Fruit fly (Drosophila melanogaster) whole organism, prepupa: Measurements from ENCODE around the gene Icmt.
A peak's percentile ranks its signal among the peaks of the same experiment; 100 is the strongest.

Experiments used
- Blimp-1 ChIP-seq: fragments of 200-800 bp; sonication (Bioruptor generic); optimal IDR thresholded peaks from 3 replicates; lab custom pipeline; 2017; ENCODE audit warnings: missing biosample characterization, missing genetic modification characterization, mild to moderate bottlenecking, moderate library complexity, missing genetic modification reagents
- CG10631 ChIP-seq: fragments of 200-800 bp; sonication (Bioruptor generic); optimal IDR thresholded peaks from 2 replicates; lab custom pipeline; 2016; ENCODE audit warnings: missing biosample characterization, missing genetic modification characterization
- CG10669 ChIP-seq: fragments of 200-800 bp; sonication (Bioruptor generic); optimal IDR thresholded peaks from 3 replicates; lab custom pipeline; 2018; ENCODE audit warnings: missing biosample characterization, mild to moderate bottlenecking, missing genetic modification characterization, moderate library complexity
- CG11294 ChIP-seq: fragments of 200-800 bp; sonication (Bioruptor generic); IDR thresholded peaks from 2 replicates; pipeline ENCODE4 v1.3.6; 2022; ENCODE audit warnings: missing biosample characterization, missing genetic modification characterization
- CG11902 ChIP-seq: fragments of 200-800 bp; sonication (Bioruptor generic); optimal IDR thresholded peaks from 3 replicates; lab custom pipeline; 2016; ENCODE audit warnings: missing biosample characterization, missing genetic modification characterization
- CG15336 ChIP-seq: fragments of 200-800 bp; sonication (Bioruptor generic); IDR thresholded peaks from 2 replicates; pipeline ENCODE4 v1.3.6; 2022; ENCODE audit warnings: missing biosample characterization, missing genetic modification characterization
- CG1621 ChIP-seq: fragments of 200-800 bp; sonication (Bioruptor generic); optimal IDR thresholded peaks from 3 replicates; lab custom pipeline; 2018; ENCODE audit warnings: missing biosample characterization, mild to moderate bottlenecking, missing genetic modification characterization
- CG16779 ChIP-seq: fragments of 200-800 bp; sonication (Bioruptor generic); optimal IDR thresholded peaks from 3 replicates; lab custom pipeline; 2017; ENCODE audit warnings: missing biosample characterization, mild to moderate bottlenecking, missing genetic modification characterization
- CG3032 ChIP-seq: fragments of 200-800 bp; optimal IDR thresholded peaks from 2 replicates; lab custom pipeline; 2019; ENCODE audit warnings: missing biosample characterization, mild to moderate bottlenecking, missing genetic modification characterization, moderate library complexity
- CG31627 ChIP-seq: fragments of 200-800 bp; sonication (Bioruptor generic); optimal IDR thresholded peaks from 3 replicates; lab custom pipeline; 2016; ENCODE audit warnings: missing biosample characterization, missing genetic modification characterization
- CG34406 ChIP-seq: fragments of 200-800 bp; sonication (Bioruptor generic); optimal IDR thresholded peaks from 3 replicates; lab custom pipeline; 2016; ENCODE audit warnings: missing biosample characterization, missing genetic modification characterization
- CG3919 ChIP-seq: fragments of 200-800 bp; sonication (Bioruptor generic); optimal IDR thresholded peaks from 3 replicates; lab custom pipeline; 2016; ENCODE audit warnings: missing biosample characterization, missing genetic modification characterization
- CG4318 ChIP-seq: fragments of 200-800 bp; sonication (Bioruptor generic); optimal IDR thresholded peaks from 3 replicates; lab custom pipeline; 2017; ENCODE audit warnings: missing biosample characterization, mild to moderate bottlenecking, missing genetic modification characterization
- CG6163 ChIP-seq: fragments of 200-800 bp; sonication (Bioruptor generic); IDR thresholded peaks from 3 replicates; pipeline ENCODE4 v1.3.6; 2022; ENCODE audit warnings: missing biosample characterization, missing genetic modification characterization
- CG6792 ChIP-seq: fragments of 200-800 bp; sonication (Bioruptor generic); optimal IDR thresholded peaks from 3 replicates; lab custom pipeline; 2016; ENCODE audit warnings: missing biosample characterization, missing genetic modification characterization
- CG6808 ChIP-seq: fragments of 200-800 bp; sonication (Bioruptor generic); optimal IDR thresholded peaks from 3 replicates; lab custom pipeline; 2017; ENCODE audit warnings: missing biosample characterization, missing genetic modification characterization, mild to moderate bottlenecking, moderate library complexity, missing genetic modification reagents
- CG8119 ChIP-seq: fragments of 200-800 bp; sonication (Bioruptor generic); IDR thresholded peaks from 3 replicates; pipeline ENCODE4 v1.3.6; 2022; ENCODE audit warnings: missing biosample characterization, missing genetic modification characterization
- CG8632 ChIP-seq: fragments of 200-800 bp; sonication (Bioruptor generic); optimal IDR thresholded peaks from 3 replicates; lab custom pipeline; 2016; ENCODE audit warnings: missing biosample characterization, missing genetic modification characterization
- CG9139 ChIP-seq: fragments of 200-800 bp; sonication (Bioruptor generic); optimal IDR thresholded peaks from 3 replicates; lab custom pipeline; 2017; ENCODE audit warnings: missing biosample characterization, mild to moderate bottlenecking, missing genetic modification characterization
- Eip75B ChIP-seq: fragments of 200-800 bp; sonication (Bioruptor generic); optimal IDR thresholded peaks from 3 replicates; lab custom pipeline; 2016; ENCODE audit warnings: missing biosample characterization, missing genetic modification characterization
- Eip93F ChIP-seq: fragments of 200-800 bp; sonication (Bioruptor generic); optimal IDR thresholded peaks from 2 replicates; lab custom pipeline; 2016; ENCODE audit warnings: missing biosample characterization, mild to moderate bottlenecking, missing genetic modification characterization
- Ets96B ChIP-seq: fragments of 200-800 bp; optimal IDR thresholded peaks from 2 replicates; lab custom pipeline; 2019; ENCODE audit warnings: missing biosample characterization, mild to moderate bottlenecking, missing genetic modification characterization, moderate library complexity
- Gug ChIP-seq: fragments of 200-800 bp; sonication (Bioruptor generic); IDR thresholded peaks from 2 replicates; pipeline ENCODE4 v1.3.6; 2022; ENCODE audit warnings: missing biosample characterization, missing genetic modification characterization
- Hr4 ChIP-seq: fragments of 200-800 bp; sonication (Bioruptor generic); optimal IDR thresholded peaks from 3 replicates; lab custom pipeline; 2016; ENCODE audit warnings: missing biosample characterization, missing genetic modification characterization
- Met ChIP-seq: fragments of 200-800 bp; sonication (Bioruptor generic); optimal IDR thresholded peaks from 3 replicates; lab custom pipeline; 2016; ENCODE audit warnings: missing biosample characterization, missing genetic modification characterization
- Smox ChIP-seq: fragments of 200-800 bp; sonication (Bioruptor generic); optimal IDR thresholded peaks from 3 replicates; lab custom pipeline; 2016; ENCODE audit warnings: missing biosample characterization, missing genetic modification characterization
- Sox102F ChIP-seq: fragments of 200-800 bp; sonication (Bioruptor generic); optimal IDR thresholded peaks from 2 replicates; lab custom pipeline; 2016; ENCODE audit warnings: missing biosample characterization, mild to moderate bottlenecking, missing genetic modification characterization
- Sox14 ChIP-seq: fragments of 200-800 bp; sonication (Bioruptor generic); optimal IDR thresholded peaks from 3 replicates; lab custom pipeline; 2016; ENCODE audit warnings: missing biosample characterization, missing genetic modification characterization
- Sox15 ChIP-seq: fragments of 200-800 bp; sonication (Bioruptor generic); optimal IDR thresholded peaks from 3 replicates; lab custom pipeline; 2016; ENCODE audit warnings: missing biosample characterization, missing genetic modification characterization
- achi ChIP-seq: fragments of 200-800 bp; sonication (Bioruptor generic); optimal IDR thresholded peaks from 3 replicates; lab custom pipeline; 2016; ENCODE audit warnings: missing biosample characterization, missing genetic modification characterization
- acj6 ChIP-seq: fragments of 200-800 bp; sonication (Bioruptor generic); optimal IDR thresholded peaks from 3 replicates; lab custom pipeline; 2016; ENCODE audit warnings: missing biosample characterization, missing genetic modification characterization
- dac ChIP-seq: fragments of 200-800 bp; sonication (Bioruptor generic); optimal IDR thresholded peaks from 2 replicates; lab custom pipeline; 2017; ENCODE audit warnings: missing biosample characterization, mild to moderate bottlenecking, missing genetic modification characterization
- dsx ChIP-seq: fragments of 200-800 bp; optimal IDR thresholded peaks from 3 replicates; lab custom pipeline; 2019; ENCODE audit warnings: missing biosample characterization, mild to moderate bottlenecking, missing genetic modification characterization, moderate library complexity; ENCODE audit not compliant: poor library complexity, severe bottlenecking
- eg ChIP-seq: fragments of 200-800 bp; sonication (Bioruptor generic); IDR thresholded peaks from 3 replicates; pipeline ENCODE4 v1.3.6; 2022; ENCODE audit warnings: missing biosample characterization, missing genetic modification characterization
- fd59A ChIP-seq: fragments of 200-800 bp; sonication (Bioruptor generic); optimal IDR thresholded peaks from 2 replicates; lab custom pipeline; 2017; ENCODE audit warnings: missing biosample characterization, mild to moderate bottlenecking, missing genetic modification characterization, missing genetic modification reagents
- net ChIP-seq: fragments of 200-800 bp; sonication (Bioruptor generic); optimal IDR thresholded peaks from 3 replicates; lab custom pipeline; 2016; ENCODE audit warnings: missing biosample characterization, missing genetic modification characterization
- salr ChIP-seq, 2 experiments: fragments of 200-800 bp; sonication (Bioruptor generic); optimal IDR thresholded peaks; 3 replicates each; lab custom pipeline; 2016 to 2018; ENCODE audit warnings: missing biosample characterization in 2 of 2, missing genetic modification characterization in 2 of 2, mild to moderate bottlenecking in 1 of 2
- spab ChIP-seq: fragments of 200-800 bp; sonication (Bioruptor generic); optimal IDR thresholded peaks from 2 replicates; lab custom pipeline; 2017; ENCODE audit warnings: missing biosample characterization, mild to moderate bottlenecking, missing genetic modification characterization, missing genetic modification reagents
- ss ChIP-seq, 2 experiments: fragments of 200-800 bp; sonication (Bioruptor generic); optimal IDR thresholded peaks; 2 replicates in 1 of 2; 3 replicates in 1 of 2; lab custom pipeline; 2017 to 2018; ENCODE audit warnings: mild to moderate bottlenecking in 2 of 2, missing biosample characterization in 2 of 2, missing genetic modification characterization in 2 of 2, moderate library complexity in 1 of 2
- svp ChIP-seq: fragments of 200-800 bp; sonication (Bioruptor generic); peaks from one replicate; lab custom pipeline; 2016; ENCODE audit warnings: missing biosample characterization, missing genetic modification characterization
- topi ChIP-seq: fragments of 200-800 bp; sonication (Bioruptor generic); optimal IDR thresholded peaks from 3 replicates; lab custom pipeline; 2016; ENCODE audit warnings: missing biosample characterization, missing genetic modification characterization

Gene Icmt

DNA sequence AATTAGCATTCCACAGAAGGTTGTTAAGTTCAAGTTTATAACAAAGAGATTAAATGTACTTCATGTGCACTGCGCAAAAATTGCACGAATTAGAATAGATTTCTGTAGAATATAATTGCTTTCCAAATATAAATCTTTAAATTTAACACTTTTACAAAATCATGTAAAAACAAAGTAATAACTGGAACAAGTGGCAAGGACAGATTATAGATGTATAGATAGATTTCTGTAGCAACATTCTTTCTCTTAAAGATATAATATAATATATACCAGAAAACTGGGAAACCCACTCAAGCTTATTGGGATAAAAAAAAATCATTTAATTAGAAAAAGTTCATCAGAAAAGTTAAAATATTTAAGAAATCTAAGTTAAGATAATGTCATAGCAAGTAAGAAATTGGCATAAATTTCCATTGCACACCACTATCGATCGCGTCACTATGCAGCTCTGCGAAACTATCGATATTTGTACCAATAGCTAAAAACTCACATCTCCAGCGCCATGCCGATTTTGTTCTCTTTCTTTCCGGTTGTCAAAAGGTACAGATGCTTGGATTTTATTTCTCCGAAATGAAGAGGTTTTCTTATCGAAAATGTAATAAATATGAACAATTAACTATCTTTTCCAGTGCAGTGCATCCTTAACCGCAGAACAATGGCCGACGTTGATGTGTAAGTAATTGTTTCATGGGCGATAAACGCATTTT lies 4.9 kb downstream of the Icmt start, which contains the start of gene RpS12 (continued):
- TF ChIP-seq CG8632 (GFP tag; lab: Kevin White, UChicago) (peak; percentile 59), CG34406 (GFP tag; lab: Kevin White, UChicago) (peak; percentile 63), dsx (GFP tag; lab: Kevin White, UChicago) (no peak), Sox102F (GFP tag; lab: Kevin White, UChicago) (peak; percentile 68), CG11902 (no peak), Ets96B (tag; lab: Kevin White, UChicago) (peak; percentile 22), dac (GFP tag; lab: Kevin White, UChicago) (peak; percentile 3), eg (GFP tag; lab: Robert Waterston, UW) (peak; percentile 47), Hr4 (peak; percentile 53), acj6 (GFP tag; lab: Kevin White, UChicago) (peak; percentile 44), CG4318 (GFP tag; lab: Kevin White, UChicago) (peak; percentile 40), CG15336 (no peak), CG31627 (GFP tag; lab: Kevin White, UChicago) (peak; percentile 77), Blimp-1 (peak; percentile 40), CG10669 (GFP tag; lab: Kevin White, UChicago) (peak; percentile 40), CG6808 (GFP tag; lab: Kevin White, UChicago) (peak; percentile 38), Met (GFP tag; lab: Kevin White, UChicago) (peak; percentile 71), CG9139 (peak; percentile 63), achi (peak; percentile 94), ss (GFP tag; optimal IDR thresholded peaks at IDR 0.05; lab: Kevin White, UChicago) (peak in 1 of 2 experiments; percentile 71)

dm6 chr3L:13026337-13026736 lies 8.3 kb downstream of the Icmt start, which contains the start of gene Zmynd10:
Gene Zmynd10 (minus strand): TSS chr3L:13026437.
- TF ChIP-seq fd59A (GFP tag; lab: Kevin White, UChicago): no peak

dm6 chr3L:13026872-13027271 lies 8.8 kb downstream of the Icmt start:
- no peak for TF ChIP-seq CG11294 (GFP tag; lab: Robert Waterston, UW)
- peak; percentile 85 for TF ChIP-seq Blimp-1

DNA sequence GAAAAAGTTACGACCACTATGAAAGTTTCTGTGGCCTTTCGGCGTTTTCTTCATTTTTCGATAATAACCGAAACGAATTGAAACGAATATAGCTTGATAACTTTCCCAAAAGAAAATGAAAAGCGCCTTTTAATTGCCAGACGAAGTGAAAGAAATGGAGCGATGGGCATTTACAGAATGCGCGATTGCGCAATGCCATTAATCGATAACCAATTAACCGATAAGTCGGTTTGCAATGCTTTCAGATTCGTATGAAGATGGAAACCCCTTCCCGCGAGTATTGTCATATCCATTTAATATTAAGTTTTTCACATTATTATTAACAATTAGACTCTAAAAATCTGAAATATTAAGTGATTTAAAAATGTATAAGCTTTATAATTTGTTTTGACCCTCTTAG lies 9.3 kb downstream of the Icmt start:
- TF ChIP-seq dsx (GFP tag; lab: Kevin White, UChicago) (no peak), CG15336 (no peak), acj6 (GFP tag; lab: Kevin White, UChicago) (no peak), Eip93F (no peak), topi (GFP tag; lab: Kevin White, UChicago) (no peak), net (GFP tag; lab: Kevin White, UChicago) (no peak), eg (GFP tag; lab: Robert Waterston, UW) (no peak), svp (GFP tag; lab: Kevin White, UChicago) (no peak), Met (GFP tag; lab: Kevin White, UChicago) (no peak), Sox14 (no peak), CG3919 (no peak), spab (GFP tag; lab: Kevin White, UChicago) (no peak), salr (GFP tag; optimal IDR thresholded peaks at IDR 0.05; lab: Kevin White, UChicago) (no peak), CG6163 (GFP tag; lab: Robert Waterston, UW) (no peak)
- TF ChIP-seq, all 60 proteins: peak for 0

dm6 chr3L:13028740-13029139 lies 10.7 kb downstream of the Icmt start, which contains the start of gene CG17672:
Gene CG17672 (plus strand): TSS chr3L:13028962.
- TF ChIP-seq achi (no peak), net (GFP tag; lab: Kevin White, UChicago) (peak; percentile 2), topi (GFP tag; lab: Kevin White, UChicago) (peak; percentile 6), CG34406 (GFP tag; lab: Kevin White, UChicago) (no peak), Sox15 (no peak), CG3032 (tag; lab: Kevin White, UChicago) (no peak), Sox102F (GFP tag; lab: Kevin White, UChicago) (peak; percentile 17), CG15336 (peak; percentile 61; the same call in 1 of the 2 replicates), CG10631 (GFP tag; lab: Kevin White, UChicago) (no peak), Sox14 (no peak), CG3919 (peak; percentile 79), Hr4 (no peak), Smox (GFP tag; lab: Kevin White, UChicago) (no peak), Gug (GFP tag; lab: Robert Waterston, UW) (no peak), Eip75B (GFP tag; lab: Kevin White, UChicago) (peak; percentile 6), CG16779 (tag; lab: Kevin White, UChicago) (peak; percentile 9), ss (GFP tag; optimal IDR thresholded peaks at IDR 0.05; lab: Kevin White, UChicago) (peak in 1 of 2 experiments; percentile 40), CG6163 (GFP tag; lab: Robert Waterston, UW) (peak; percentile 54; the same call in 1 of the 3 replicates), CG1621 (tag; lab: Kevin White, UChicago) (peak; percentile 60), CG6792 (GFP tag; lab: Kevin White, UChicago) (no peak), CG8119 (GFP tag; lab: Robert Waterston, UW) (peak; percentile 29; the same call in 1 of the 3 replicates)
